Worm (Caenorhabditis elegans) whole organism, L1 larva: ENCODE data around the gene F46C8.8.

Experiments used
- ceh-82 ChIP-seq, 3 experiments: fragments of 150-350 bp in 1 of 3; sonication (generic microtip) in 2 of 3; optimal IDR thresholded peaks; 2 replicates each; lab custom pipeline; 2014 to 2017; ENCODE audit warnings: missing biosample characterization in 3 of 3, missing genetic modification characterization in 3 of 3
- mep-1 ChIP-seq: fragments of 150-350 bp; optimal IDR thresholded peaks from 2 replicates; lab custom pipeline; 2014; ENCODE audit warnings: missing biosample characterization, missing genetic modification characterization
- nhr-19 ChIP-seq: fragments of 200-800 bp; sonication (Bioruptor generic); conservative IDR thresholded peaks from 2 replicates; pipeline ENCODE4 v1.3.6; 2022; ENCODE audit warnings: missing genetic modification characterization, missing compliant biosample characterization
- nhr-84 ChIP-seq: sonication (generic microtip); optimal IDR thresholded peaks from 2 replicates; lab custom pipeline; 2017; ENCODE audit warnings: missing biosample characterization, missing genetic modification characterization
- snpc-4 ChIP-seq: fragments of 150-350 bp; optimal IDR thresholded peaks from 2 replicates; lab custom pipeline; 2014; ENCODE audit warnings: missing biosample characterization, missing genetic modification characterization

ce11 chrX:7541078-7541477, 13.1 kb downstream of the F46C8.8 start:
- no peak for TF ChIP-seq mep-1 (tag; lab: Kevin White, UChicago)
- TF ChIP-seq ceh-82 (tag; optimal IDR thresholded peaks at IDR 0.05; lab: Kevin White, UChicago): no peak
- TF ChIP-seq snpc-4 (tag; lab: Kevin White, UChicago): no peak
- TF ChIP-seq nhr-19 (GFP tag; lab: Robert Waterston, UW): no peak
- no peak for TF ChIP-seq nhr-84 (tag; lab: Kevin White, UChicago)
